Fruit fly (Drosophila melanogaster) S2 (cell line): Measurements from ENCODE around the gene eIF3f1.

ENCODE experiments used
- CG8478 ChIP-seq: fragments of >200 bp; optimal IDR thresholded peaks from 2 replicates; lab custom pipeline; 2018
- CTCF ChIP-seq, 2 experiments: fragments of >200 bp; optimal IDR thresholded peaks; 2 replicates each; lab custom pipeline; 2018

- TF ChIP-seq CG8478 (lab: Kevin White, UChicago), result no peak
- no peak for TF ChIP-seq CTCF (optimal IDR thresholded peaks at IDR 0.05; lab: Kevin White, UChicago)
These were observed 1.9 kb downstream of the eIF3f1 start for dm6 chr3R:4712063-4712462.
